Fruit fly (Drosophila melanogaster) whole organism, wandering third instar larva: ENCODE data around the gene Kap-alpha1.
A peak's percentile ranks its signal among the peaks of the same experiment; 100 is the strongest.

Experiments
- Abd-B ChIP-seq: fragments of >200 bp; optimal IDR thresholded peaks from 2 replicates; lab custom pipeline; 2017; ENCODE audit warnings: missing biosample characterization, missing genetic modification characterization
- CG32264 ChIP-seq: fragments of 200-800 bp; sonication (Bioruptor generic); optimal IDR thresholded peaks from 2 replicates; lab custom pipeline; 2016; ENCODE audit warnings: missing biosample characterization, missing genetic modification characterization
- CG9705 ChIP-seq: fragments of 200-800 bp; sonication (Bioruptor generic); optimal IDR thresholded peaks from 2 replicates; lab custom pipeline; 2018; ENCODE audit warnings: missing biosample characterization, mild to moderate bottlenecking, missing genetic modification characterization
- CrebA ChIP-seq: fragments of 200-800 bp; sonication (Bioruptor generic); optimal IDR thresholded peaks from 2 replicates; lab custom pipeline; 2016; ENCODE audit warnings: missing biosample characterization, mild to moderate bottlenecking, missing genetic modification characterization, borderline replicate concordance
- Dfd ChIP-seq: fragments of >200 bp; optimal IDR thresholded peaks from 2 replicates; lab custom pipeline; 2017; ENCODE audit warnings: missing biosample characterization, missing genetic modification characterization
- Dif ChIP-seq: fragments of 200-275, 200-300 bp; sonication (Bioruptor generic); optimal IDR thresholded peaks from 2 replicates; lab custom pipeline; 2018; ENCODE audit warnings: missing biosample characterization, missing genetic modification characterization; ENCODE audit not compliant: partially characterized antibody
- GATAd ChIP-seq: sonication (Bioruptor generic); optimal IDR thresholded peaks from 2 replicates; lab custom pipeline; 2016; ENCODE audit warnings: missing biosample characterization, missing genetic modification characterization
- HLH106 ChIP-seq: fragments of 200-800 bp; optimal IDR thresholded peaks from 3 replicates; lab custom pipeline; 2019; ENCODE audit warnings: missing biosample characterization, mild to moderate bottlenecking, missing genetic modification characterization, moderate library complexity
- Hnf4 ChIP-seq: fragments of 200-800 bp; sonication (Bioruptor generic); optimal IDR thresholded peaks from 2 replicates; lab custom pipeline; 2016; ENCODE audit warnings: missing biosample characterization, mild to moderate bottlenecking, missing genetic modification characterization
- Hr78 ChIP-seq: fragments of >200 bp; optimal IDR thresholded peaks from 2 replicates; lab custom pipeline; 2017; ENCODE audit warnings: missing biosample characterization, missing genetic modification characterization
- Hr83 ChIP-seq: fragments of 200-300 bp; sonication (Bioruptor generic); optimal IDR thresholded peaks from 2 replicates; lab custom pipeline; 2016; ENCODE audit warnings: missing biosample characterization, mild to moderate bottlenecking, missing genetic modification characterization, moderate library complexity; ENCODE audit not compliant: poor library complexity, severe bottlenecking
- Jra ChIP-seq: sonication (Bioruptor generic); optimal IDR thresholded peaks from 2 replicates; lab custom pipeline; 2016; ENCODE audit warnings: missing biosample characterization, missing genetic modification characterization
- Mio ChIP-seq: sonication (Bioruptor generic); optimal IDR thresholded peaks from 2 replicates; lab custom pipeline; 2016; ENCODE audit warnings: missing biosample characterization, missing genetic modification characterization
- N ChIP-seq: fragments of >200 bp; optimal IDR thresholded peaks from 2 replicates; lab custom pipeline; 2018; ENCODE audit warnings: missing biosample characterization, missing external identifiers, missing genetic modification characterization
- OdsH ChIP-seq: fragments of 200-800 bp; sonication (Bioruptor generic); optimal IDR thresholded peaks from 2 replicates; lab custom pipeline; 2016; ENCODE audit warnings: missing biosample characterization, mild to moderate bottlenecking, missing genetic modification characterization
- Rel ChIP-seq, 2 experiments: fragments of 200-800 bp; sonication (Bioruptor generic) in 1 of 2; optimal IDR thresholded peaks; 2 replicates in 1 of 2; 3 replicates in 1 of 2; lab custom pipeline; 2016 to 2019; ENCODE audit warnings: mild to moderate bottlenecking in 2 of 2, missing biosample characterization in 2 of 2, missing genetic modification characterization in 2 of 2, moderate library complexity in 1 of 2
- Sp1 ChIP-seq: fragments of 200-800 bp; sonication (Bioruptor generic); optimal IDR thresholded peaks from 3 replicates; lab custom pipeline; 2019; ENCODE audit warnings: missing biosample characterization, mild to moderate bottlenecking, missing genetic modification characterization, moderate library complexity
- Vsx2 ChIP-seq: fragments of 200-300, 225-300 bp; sonication (Bioruptor generic); optimal IDR thresholded peaks from 2 replicates; lab custom pipeline; 2018; ENCODE audit warnings: missing biosample characterization, missing genetic modification characterization; ENCODE audit not compliant: partially characterized antibody
- br ChIP-seq: fragments of 200-800 bp; sonication (Bioruptor generic); optimal IDR thresholded peaks from 2 replicates; lab custom pipeline; 2016; ENCODE audit warnings: missing biosample characterization, missing genetic modification characterization
- brk ChIP-seq: fragments of 200-800 bp; sonication (Bioruptor generic); optimal IDR thresholded peaks from 2 replicates; lab custom pipeline; 2016; ENCODE audit warnings: missing biosample characterization, mild to moderate bottlenecking, missing genetic modification characterization
- dl ChIP-seq, 2 experiments: fragments of 175-275, 200-275 bp in 1 of 2; fragments of 200-275 bp in 1 of 2; sonication (Bioruptor generic); optimal IDR thresholded peaks; lab custom pipeline; 2018; ENCODE audit warnings: mild to moderate bottlenecking in 2 of 2, missing biosample characterization in 2 of 2, missing genetic modification characterization in 2 of 2, moderate library complexity in 2 of 2; ENCODE audit not compliant: partially characterized antibody in 2 of 2, insufficient read depth in 1 of 2
- ey ChIP-seq: fragments of 200-800 bp; sonication (Bioruptor generic); optimal IDR thresholded peaks from 2 replicates; lab custom pipeline; 2016; ENCODE audit warnings: missing biosample characterization, missing genetic modification characterization
- foxo ChIP-seq, 2 experiments: fragments of 200-800 bp; sonication (Bioruptor generic); optimal IDR thresholded peaks; 2 replicates in 1 of 2; 3 replicates in 1 of 2; lab custom pipeline; 2016 to 2017; ENCODE audit warnings: missing biosample characterization in 2 of 2, missing genetic modification characterization in 2 of 2
- fru ChIP-seq: fragments of 200-800 bp; sonication (Bioruptor generic); optimal IDR thresholded peaks from 3 replicates; lab custom pipeline; 2016; ENCODE audit warnings: missing biosample characterization, mild to moderate bottlenecking, missing genetic modification characterization
- jim ChIP-seq: fragments of 175-275, 200-325 bp; sonication (Bioruptor generic); optimal IDR thresholded peaks from 2 replicates; lab custom pipeline; 2016; ENCODE audit warnings: missing biosample characterization, mild to moderate bottlenecking, missing genetic modification characterization
- lola ChIP-seq: fragments of >200 bp; optimal IDR thresholded peaks from 2 replicates; lab custom pipeline; 2017; ENCODE audit warnings: missing biosample characterization, missing genetic modification characterization
- pan ChIP-seq: fragments of >200 bp; optimal IDR thresholded peaks from 2 replicates; lab custom pipeline; 2017
- psq ChIP-seq: fragments of 200-800 bp; sonication (Bioruptor generic); optimal IDR thresholded peaks from 3 replicates; lab custom pipeline; 2017; ENCODE audit warnings: missing biosample characterization, mild to moderate bottlenecking, missing genetic modification characterization, moderate library complexity
- rgr ChIP-seq: fragments of 200-800 bp; sonication (Bioruptor generic); optimal IDR thresholded peaks from 3 replicates; lab custom pipeline; 2016; ENCODE audit warnings: missing biosample characterization, mild to moderate bottlenecking, missing genetic modification characterization
- sage ChIP-seq: fragments of 200-800 bp; sonication (Bioruptor generic); optimal IDR thresholded peaks from 2 replicates; lab custom pipeline; 2016; ENCODE audit warnings: missing biosample characterization, mild to moderate bottlenecking, missing genetic modification characterization
- sv ChIP-seq: fragments of 200-800 bp; sonication (Bioruptor generic); optimal IDR thresholded peaks from 3 replicates; lab custom pipeline; 2016; ENCODE audit warnings: missing biosample characterization, missing genetic modification characterization
- tai ChIP-seq: sonication (Bioruptor generic); optimal IDR thresholded peaks from 2 replicates; lab custom pipeline; 2016; ENCODE audit warnings: missing biosample characterization, missing genetic modification characterization
- woc ChIP-seq: sonication (Bioruptor generic); optimal IDR thresholded peaks from 2 replicates; lab custom pipeline; 2016; ENCODE audit warnings: missing biosample characterization, mild to moderate bottlenecking, missing genetic modification characterization

The Kap-alpha1 gene

DNA sequence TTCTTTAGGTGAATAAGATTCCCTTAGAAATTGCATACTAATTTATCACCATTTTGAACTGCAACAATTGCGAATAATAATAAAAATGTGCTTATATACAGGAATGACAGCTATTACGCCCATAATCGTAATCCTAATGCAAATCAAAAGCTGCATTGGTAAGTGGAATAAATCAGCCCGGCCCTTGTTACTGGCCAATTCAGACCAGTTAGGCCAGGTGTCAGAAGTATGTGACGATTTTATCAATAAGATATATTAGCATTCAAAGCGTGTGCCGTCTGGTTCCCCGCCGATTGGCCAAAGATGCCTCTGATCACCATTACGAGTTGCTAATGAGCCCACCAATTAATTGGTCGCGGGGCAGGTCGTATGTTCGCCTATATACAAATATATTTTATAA, 5.5 kb downstream of the Kap-alpha1 start:
- TF ChIP-seq br (GFP tag; lab: Kevin White, UChicago) (no peak), fru (GFP tag; lab: Kevin White, UChicago) (no peak), CrebA (GFP tag; lab: Kevin White, UChicago) (no peak), Dfd (GFP tag; lab: Kevin White, UChicago) (no peak), dl (GFP tag; optimal IDR thresholded peaks at IDR 0.05; lab: Kevin White, UChicago; ENCODE audit: insufficient read depth in 1 of 2, partially characterized antibody in 2 of 2) (no peak), CG9705 (GFP tag; lab: Kevin White, UChicago) (no peak), Abd-B (GFP tag; lab: Kevin White, UChicago) (no peak), Sp1 (GFP tag; lab: Kevin White, UChicago) (no peak), CG32264 (no peak), Hr78 (no peak), rgr (GFP tag; lab: Kevin White, UChicago) (no peak), Vsx2 (GFP tag; lab: Kevin White, UChicago) (no peak), GATAd (no peak), Hr83 (no peak), HLH106 (tag; lab: Kevin White, UChicago) (no peak), tai (GFP tag; lab: Kevin White, UChicago) (no peak), lola (GFP tag; lab: Kevin White, UChicago) (no peak)

DNA sequence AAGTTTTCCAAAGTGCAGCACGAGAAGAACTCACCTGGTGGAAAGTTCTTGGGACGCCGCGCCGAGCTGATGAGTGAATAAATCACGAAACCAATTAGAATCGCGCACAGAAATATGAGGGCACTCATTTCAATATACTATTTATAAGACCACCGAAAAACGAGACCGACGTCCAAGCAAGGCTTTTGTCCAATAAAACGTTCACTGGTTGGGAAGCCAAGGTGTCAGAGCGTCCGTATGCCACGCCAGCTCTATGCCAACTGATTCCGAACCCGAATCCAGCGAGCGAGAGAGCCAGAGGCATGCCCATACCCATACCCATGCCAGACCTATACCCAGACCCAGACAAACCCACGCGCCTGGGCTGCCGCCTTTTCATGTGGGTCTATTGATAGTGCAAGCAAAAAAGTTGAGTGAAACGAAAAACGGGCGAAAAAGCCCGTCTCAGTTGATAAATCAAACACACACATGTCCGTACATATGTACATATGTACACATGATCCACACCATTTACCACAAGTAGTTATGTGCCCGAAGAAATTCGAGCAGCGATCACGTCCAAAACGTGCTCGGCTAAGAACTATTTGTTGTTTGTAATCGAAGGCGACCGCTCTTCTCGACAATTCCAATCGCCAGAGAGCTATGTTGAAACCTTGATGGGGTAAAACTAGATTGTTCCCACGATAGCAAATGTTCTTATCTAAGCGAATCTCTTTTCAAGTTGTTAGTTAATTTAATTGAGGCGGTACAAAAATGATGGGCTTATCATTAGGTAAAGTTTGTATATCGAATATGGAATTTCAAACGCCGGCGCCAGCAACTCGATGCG, 6.3 kb downstream of the Kap-alpha1 start, which contains the start of gene Cyp305a1:
Gene Cyp305a1 (minus strand): TSS at position 265 of the 829 bp plus-strand sequence.
- TF ChIP-seq fru (GFP tag; lab: Kevin White, UChicago) (no peak), GATAd (no peak), sv (GFP tag; lab: Kevin White, UChicago) (no peak), woc (GFP tag; lab: Kevin White, UChicago) (no peak), Rel (GFP tag; optimal IDR thresholded peaks at IDR 0.05; lab: Kevin White, UChicago) (no peak), Rel (tag; optimal IDR thresholded peaks at IDR 0.05; lab: Kevin White, UChicago) (no peak), br (GFP tag; lab: Kevin White, UChicago) (no peak), N (GFP tag; lab: Kevin White, UChicago) (no peak)

DNA sequence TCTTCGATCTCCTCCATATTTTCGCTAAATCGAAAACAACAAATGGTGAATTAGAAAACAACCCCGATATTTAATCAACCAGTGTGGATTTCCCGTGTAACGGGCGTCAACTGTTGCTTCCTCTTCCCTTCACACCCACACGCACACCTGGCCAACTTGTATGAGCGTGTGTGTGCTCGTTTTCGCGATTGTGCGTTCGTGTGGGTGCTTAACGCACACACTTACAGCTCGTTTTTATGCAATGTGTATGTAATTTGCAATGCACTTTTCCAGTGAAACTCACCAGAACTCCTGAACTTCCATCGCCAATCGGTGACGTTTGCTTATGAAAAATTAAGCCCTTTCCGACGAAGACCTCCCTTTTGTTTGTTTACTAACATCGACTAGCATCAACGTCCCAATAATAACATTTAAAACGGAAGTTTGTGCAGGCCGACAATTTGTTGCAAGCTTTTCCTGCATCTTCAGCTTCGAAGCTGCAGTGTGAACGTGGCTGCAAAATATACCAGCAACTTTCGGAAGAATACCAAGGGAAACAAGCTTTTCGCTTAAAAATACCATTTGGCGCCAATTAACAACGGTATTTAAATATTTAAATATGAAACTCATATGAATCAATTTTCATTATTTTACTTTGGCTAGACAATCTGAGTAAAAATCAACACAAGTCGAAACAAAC, 8.6 kb downstream of the Kap-alpha1 start, which contains the start of gene cyc:
Gene cyc (minus strand): TSS at position 467 of the 679 bp plus-strand sequence.
- TF ChIP-seq Hr78 (no peak), lola (GFP tag; lab: Kevin White, UChicago) (no peak), N (GFP tag; lab: Kevin White, UChicago) (peak; percentile 39), foxo (GFP tag; optimal IDR thresholded peaks at IDR 0.05; lab: Kevin White, UChicago) (no peak), ey (GFP tag; lab: Kevin White, UChicago) (peak; percentile 15), GATAd (no peak), pan (lab: Kevin White, UChicago) (no peak), rgr (GFP tag; lab: Kevin White, UChicago) (no peak), CG9705 (GFP tag; lab: Kevin White, UChicago) (no peak), Jra (GFP tag; lab: Kevin White, UChicago) (no peak), Abd-B (GFP tag; lab: Kevin White, UChicago) (no peak), jim (GFP tag; lab: Kevin White, UChicago) (no peak), Rel (GFP tag; optimal IDR thresholded peaks at IDR 0.05; lab: Kevin White, UChicago) (no peak), Rel (tag; optimal IDR thresholded peaks at IDR 0.05; lab: Kevin White, UChicago) (peak; percentile 42), CG32264 (no peak), Sp1 (GFP tag; lab: Kevin White, UChicago) (peak; percentile 39), Hnf4 (GFP tag; lab: Kevin White, UChicago) (no peak), psq (GFP tag; lab: Kevin White, UChicago) (peak; percentile 10), brk (GFP tag; lab: Kevin White, UChicago) (no peak), HLH106 (tag; lab: Kevin White, UChicago) (no peak), OdsH (GFP tag; lab: Kevin White, UChicago) (peak; percentile 8), Dif (no peak), Vsx2 (GFP tag; lab: Kevin White, UChicago) (no peak), Mio (GFP tag; lab: Kevin White, UChicago) (no peak), CrebA (GFP tag; lab: Kevin White, UChicago) (no peak), sage (no peak)
